Fruit fly (Drosophila melanogaster): Measurements from ENCODE around the gene CG11892.

The CG11892 gene

dm6 chr3R:25281165-25281564 lies at the start of gene CG11892:
Gene CG11892 (plus strand): TSS chr3R:25281548.
- TF ChIP-seq Dll (optimal IDR thresholded peaks at IDR 0.05) (no peak), psq (optimal IDR thresholded peaks at IDR 0.05) (no peak), EcR (GFP tag; optimal IDR thresholded peaks at IDR 0.05) (no peak), pan (optimal IDR thresholded peaks at IDR 0.05) (no peak), usp (GFP tag; optimal IDR thresholded peaks at IDR 0.05) (no peak), CG8478 (optimal IDR thresholded peaks at IDR 0.05) (no peak)

- no peak for TF ChIP-seq Dll (optimal IDR thresholded peaks at IDR 0.05)
- TF ChIP-seq psq (optimal IDR thresholded peaks at IDR 0.05): no peak
- TF ChIP-seq usp (GFP tag; optimal IDR thresholded peaks at IDR 0.05): no peak
- TF ChIP-seq pan (optimal IDR thresholded peaks at IDR 0.05): no peak
- no peak for TF ChIP-seq EcR (GFP tag; optimal IDR thresholded peaks at IDR 0.05)
Measured at dm6 chr3R:25232271-25232989, 48.9 kb upstream of the CG11892 start, which contains the start of gene Cad96Cb. Gene Cad96Cb (minus strand): TSS chr3R:25232321.

dm6 chr3R:25235362-25235761 lies 46.0 kb upstream of the CG11892 start, which contains the start of gene Sil1:
Gene Sil1 (minus strand): TSS chr3R:25235529.
- TF ChIP-seq CG8478 (optimal IDR thresholded peaks at IDR 0.05): no peak
- TF ChIP-seq pan (optimal IDR thresholded peaks at IDR 0.05): no peak
- TF ChIP-seq EcR (GFP tag; optimal IDR thresholded peaks at IDR 0.05): no peak
- no peak for TF ChIP-seq psq (optimal IDR thresholded peaks at IDR 0.05)
- TF ChIP-seq usp (GFP tag; optimal IDR thresholded peaks at IDR 0.05): no peak
- TF ChIP-seq Dll (optimal IDR thresholded peaks at IDR 0.05): no peak

- no peak for TF ChIP-seq EcR (GFP tag; optimal IDR thresholded peaks at IDR 0.05)
- TF ChIP-seq Dll (optimal IDR thresholded peaks at IDR 0.05): no peak
- no peak for TF ChIP-seq CG8478 (optimal IDR thresholded peaks at IDR 0.05)
- TF ChIP-seq psq (optimal IDR thresholded peaks at IDR 0.05): no peak
- no peak for TF ChIP-seq usp (GFP tag; optimal IDR thresholded peaks at IDR 0.05)
- no peak for TF ChIP-seq pan (optimal IDR thresholded peaks at IDR 0.05)
Measured at dm6 chr3R:25236121-25236520, 45.2 kb upstream of the CG11892 start.

dm6 chr3R:25237314-25237713 lies 44.0 kb upstream of the CG11892 start, which contains the start of gene Jhbp7:
Gene Jhbp7 (plus strand): TSS chr3R:25237614.
- TF ChIP-seq EcR (GFP tag; optimal IDR thresholded peaks at IDR 0.05) (no peak), Dll (optimal IDR thresholded peaks at IDR 0.05) (no peak), pan (optimal IDR thresholded peaks at IDR 0.05) (no peak)

- no peak for TF ChIP-seq pan (optimal IDR thresholded peaks at IDR 0.05)
- TF ChIP-seq CG8478 (optimal IDR thresholded peaks at IDR 0.05): no peak
- TF ChIP-seq usp (GFP tag; optimal IDR thresholded peaks at IDR 0.05): no peak
- no peak for TF ChIP-seq EcR (GFP tag; optimal IDR thresholded peaks at IDR 0.05)
- TF ChIP-seq Dll (optimal IDR thresholded peaks at IDR 0.05): no peak
- no peak for TF ChIP-seq psq (optimal IDR thresholded peaks at IDR 0.05)
Measured at dm6 chr3R:25238771-25239700, 42.3 kb upstream of the CG11892 start.

- TF ChIP-seq pan (optimal IDR thresholded peaks at IDR 0.05): no peak
- TF ChIP-seq CG8478 (optimal IDR thresholded peaks at IDR 0.05): no peak
- no peak for TF ChIP-seq usp (GFP tag; optimal IDR thresholded peaks at IDR 0.05)
- TF ChIP-seq Dll (optimal IDR thresholded peaks at IDR 0.05): no peak
Measured at dm6 chr3R:25239880-25240279, 41.5 kb upstream of the CG11892 start, which contains the start of gene to. Gene to (plus strand): TSS chr3R:25240180.

- no peak for TF ChIP-seq pan (optimal IDR thresholded peaks at IDR 0.05)
- no peak for TF ChIP-seq CG8478 (optimal IDR thresholded peaks at IDR 0.05)
- no peak for TF ChIP-seq psq (optimal IDR thresholded peaks at IDR 0.05)
- TF ChIP-seq EcR (GFP tag; optimal IDR thresholded peaks at IDR 0.05): no peak
- no peak for TF ChIP-seq usp (GFP tag; optimal IDR thresholded peaks at IDR 0.05)
- no peak for TF ChIP-seq Dll (optimal IDR thresholded peaks at IDR 0.05)
Measured at dm6 chr3R:25241507-25242070, 39.8 kb upstream of the CG11892 start, which contains the start of gene CG11854. Gene CG11854 (plus strand): TSS chr3R:25242020.

- TF ChIP-seq pan (optimal IDR thresholded peaks at IDR 0.05) (no peak), CG8478 (optimal IDR thresholded peaks at IDR 0.05) (no peak), usp (GFP tag; optimal IDR thresholded peaks at IDR 0.05) (no peak), EcR (GFP tag; optimal IDR thresholded peaks at IDR 0.05) (no peak)
Measured at dm6 chr3R:25245052-25245813, 36.1 kb upstream of the CG11892 start, which contains the start of gene bam. Gene bam (minus strand): TSS chr3R:25245109.

dm6 chr3R:25247379-25247869 lies 33.9 kb upstream of the CG11892 start, which contains the start of the genes RpS27 and Nup37:
Gene RpS27 (minus strand): TSS chr3R:25247514.
Gene Nup37 (plus strand): TSS chr3R:25247658.
- TF ChIP-seq pan (optimal IDR thresholded peaks at IDR 0.05) (no peak), EcR (GFP tag; optimal IDR thresholded peaks at IDR 0.05) (no peak), usp (GFP tag; optimal IDR thresholded peaks at IDR 0.05) (no peak), CG8478 (optimal IDR thresholded peaks at IDR 0.05) (no peak), Dll (optimal IDR thresholded peaks at IDR 0.05) (no peak), psq (optimal IDR thresholded peaks at IDR 0.05) (no peak)

All from whole organism.